Fruit fly (Drosophila melanogaster) whole organism, embryonic: Measurements from ENCODE around the gene Eip75B.

Source experiments
- CG12659 ChIP-seq: fragments of 200-800 bp; sonication (Bioruptor generic); optimal IDR thresholded peaks from 3 replicates; lab custom pipeline; 2017; ENCODE audit warnings: mild to moderate bottlenecking, missing biosample characterization, missing genetic modification reagents, missing genetic modification characterization
- CG1603 ChIP-seq: fragments of 200-800 bp; sonication (Bioruptor generic); optimal IDR thresholded peaks from 2 replicates; lab custom pipeline; 2019; ENCODE audit warnings: missing biosample characterization, mild to moderate bottlenecking, missing genetic modification characterization, moderate library complexity
- CG4707 ChIP-seq: fragments of 200-800 bp; sonication (Bioruptor generic); optimal IDR thresholded peaks from 2 replicates; lab custom pipeline; 2018; ENCODE audit warnings: missing biosample characterization, mild to moderate bottlenecking, missing genetic modification characterization, moderate library complexity
- MESR4 ChIP-seq: fragments of 200-800 bp; sonication (Bioruptor generic); optimal IDR thresholded peaks from 2 replicates; lab custom pipeline; 2018; ENCODE audit warnings: missing biosample characterization, mild to moderate bottlenecking, missing genetic modification characterization, moderate library complexity
- Trl ChIP-seq, 3 experiments: fragments of >200 bp in 2 of 3; fragments of 200-800 bp in 1 of 3; sonication (Bioruptor generic) in 1 of 3; optimal IDR thresholded peaks; 2 replicates in 1 of 3; 3 replicates in 2 of 3; lab custom pipeline; 2016 to 2017; ENCODE audit warnings: missing biosample characterization in 1 of 3, missing genetic modification characterization in 1 of 3
- jing ChIP-seq: fragments of 200-800 bp; sonication (Bioruptor generic); optimal IDR thresholded peaks from 2 replicates; lab custom pipeline; 2018; ENCODE audit warnings: missing biosample characterization, mild to moderate bottlenecking, missing genetic modification characterization
- lola ChIP-seq, 3 experiments: fragments of >200 bp in 2 of 3; fragments of 200-800 bp in 1 of 3; sonication (Bioruptor generic) in 1 of 3; optimal IDR thresholded peaks; 2 replicates each; lab custom pipeline; 2017 to 2019; ENCODE audit warnings: missing biosample characterization in 3 of 3, missing genetic modification characterization in 3 of 3, mild to moderate bottlenecking in 1 of 3, moderate library complexity in 1 of 3

DNA sequence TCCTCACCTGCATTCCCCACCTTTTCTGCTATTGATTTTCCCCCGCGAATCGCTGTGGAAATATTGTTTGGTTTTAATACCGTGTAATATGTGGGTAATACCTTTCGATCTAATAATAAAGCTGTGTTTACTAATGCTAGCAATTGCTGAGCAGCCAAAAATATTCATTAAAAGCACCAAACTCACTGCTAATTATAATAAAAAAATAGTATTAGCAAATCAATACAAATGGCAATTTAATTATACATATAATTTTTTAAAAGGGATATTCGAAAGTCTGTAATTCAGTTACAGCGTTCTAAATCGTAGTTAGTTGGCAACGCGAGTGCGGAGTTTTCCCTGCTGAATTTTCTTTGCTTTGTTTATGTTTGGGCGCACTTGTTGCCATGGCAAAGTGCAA is 29.4 kb upstream of the Eip75B start:
- TF ChIP-seq CG12659 = no peak
- no peak for TF ChIP-seq Trl (optimal IDR thresholded peaks at IDR 0.05; lab: Kevin White, UChicago)
- no peak for TF ChIP-seq Trl (GFP tag; optimal IDR thresholded peaks at IDR 0.05; lab: Kevin White, UChicago)
- TF ChIP-seq CG4707 (GFP tag; lab: Kevin White, UChicago) = no peak
- no peak for TF ChIP-seq MESR4
- TF ChIP-seq jing = no peak
- no peak for TF ChIP-seq CG1603 (tag; lab: Kevin White, UChicago)
- no peak for TF ChIP-seq lola (GFP tag; optimal IDR thresholded peaks at IDR 0.05; lab: Kevin White, UChicago)
